Worm (Caenorhabditis elegans): ENCODE data around the gene cpsf-3.

- TF ChIP-seq dmd-4 (tag; optimal IDR thresholded peaks at IDR 0.05; ENCODE audit: borderline replicate concordance) (no peak), fkh-10 (GFP tag; optimal IDR thresholded peaks at IDR 0.05) (no peak), sox-4 (tag; optimal IDR thresholded peaks at IDR 0.05) (no peak), elt-2 (tag; optimal IDR thresholded peaks at IDR 0.05) (no peak), unc-42 (tag; optimal IDR thresholded peaks at IDR 0.05) (no peak), ref-2 (tag; optimal IDR thresholded peaks at IDR 0.05) (no peak), pqm-1 (tag; optimal IDR thresholded peaks at IDR 0.05) (no peak)
Observed at ce11 chrIV:13304786-13305185, 22.1 kb upstream of the cpsf-3 start.
